Fruit fly (Drosophila melanogaster) whole organism, embryonic: Measurements from ENCODE around the gene ab.

Experiments used
- Atf6 ChIP-seq: fragments of 200-800 bp; sonication (Bioruptor generic); IDR thresholded peaks from 2 replicates; pipeline ENCODE4 v1.3.6; 2022; ENCODE audit warnings: missing biosample characterization, missing genetic modification characterization
- B-H1 ChIP-seq: fragments of 200-800 bp; sonication (Bioruptor generic); IDR thresholded peaks from 3 replicates; pipeline ENCODE4 v1.3.6; 2022; ENCODE audit warnings: missing biosample characterization, missing genetic modification characterization
- B-H2 ChIP-seq: fragments of 200-800 bp; sonication (Bioruptor generic); optimal IDR thresholded peaks from 2 replicates; lab custom pipeline; 2018; ENCODE audit warnings: missing biosample characterization, mild to moderate bottlenecking, missing genetic modification characterization
- Bgb ChIP-seq: fragments of 200-800 bp; sonication (Bioruptor generic); IDR thresholded peaks from 2 replicates; pipeline ENCODE4 v1.3.6; 2022; ENCODE audit warnings: missing biosample characterization, missing genetic modification characterization; ENCODE audit not compliant: partially characterized antibody
- Bteb2 ChIP-seq: fragments of 200-800 bp; sonication (Bioruptor generic); optimal IDR thresholded peaks from 2 replicates; lab custom pipeline; 2016; ENCODE audit warnings: missing biosample characterization, missing genetic modification characterization
- CG10267 ChIP-seq: fragments of 200-800 bp; sonication (Bioruptor generic); optimal IDR thresholded peaks from 2 replicates; lab custom pipeline; 2018; ENCODE audit warnings: missing biosample characterization, mild to moderate bottlenecking, missing genetic modification characterization, moderate library complexity
- CG11695 ChIP-seq: fragments of 200-800 bp; sonication (Bioruptor generic); IDR thresholded peaks from 3 replicates; pipeline ENCODE4 v1.3.6; 2022; ENCODE audit warnings: missing biosample characterization, missing genetic modification characterization
- CG13424 ChIP-seq: fragments of 200-800 bp; sonication (Bioruptor generic); optimal IDR thresholded peaks from 2 replicates; lab custom pipeline; 2019; ENCODE audit warnings: missing biosample characterization, mild to moderate bottlenecking, missing genetic modification characterization, moderate library complexity
- CG13624 ChIP-seq: fragments of 200-800 bp; sonication (Bioruptor generic); optimal IDR thresholded peaks from 2 replicates; lab custom pipeline; 2016; ENCODE audit warnings: missing biosample characterization, missing genetic modification characterization
- CG16863 ChIP-seq: fragments of 200-800 bp; sonication (Bioruptor generic); optimal IDR thresholded peaks from 3 replicates; lab custom pipeline; 2016; ENCODE audit warnings: missing biosample characterization, missing genetic modification characterization
- CG17612 ChIP-seq: fragments of 200-800 bp; sonication (Bioruptor generic); IDR thresholded peaks from 2 replicates; pipeline ENCODE4 v1.3.6; 2022; ENCODE audit warnings: missing biosample characterization, missing genetic modification characterization
- CG18476 ChIP-seq: fragments of 200-800 bp; sonication (Bioruptor generic); optimal IDR thresholded peaks from 2 replicates; lab custom pipeline; 2016; ENCODE audit warnings: missing biosample characterization, mild to moderate bottlenecking, missing genetic modification characterization
- CG2199 ChIP-seq: fragments of 200-800 bp; sonication (Bioruptor generic); IDR thresholded peaks from 3 replicates; pipeline ENCODE4 v1.3.6; 2022; ENCODE audit warnings: missing biosample characterization, missing genetic modification characterization
- CG3281 ChIP-seq: fragments of 200-800 bp; sonication (Bioruptor generic); optimal IDR thresholded peaks from 3 replicates; lab custom pipeline; 2017; ENCODE audit warnings: missing biosample characterization, mild to moderate bottlenecking, missing genetic modification characterization
- CG33557 ChIP-seq: fragments of 200-800 bp; sonication (Bioruptor generic); optimal IDR thresholded peaks from 2 replicates; lab custom pipeline; 2019; ENCODE audit warnings: missing biosample characterization, mild to moderate bottlenecking, missing genetic modification characterization, moderate library complexity
- CG4328 ChIP-seq: fragments of 200-800 bp; sonication (Bioruptor generic); optimal IDR thresholded peaks from 3 replicates; lab custom pipeline; 2017; ENCODE audit warnings: missing biosample characterization, missing genetic modification reagents, missing genetic modification characterization
- CG4730 ChIP-seq: fragments of 200-800 bp; sonication (Bioruptor generic); IDR thresholded peaks from 2 replicates; pipeline ENCODE4 v1.3.6; 2022; ENCODE audit warnings: missing biosample characterization, missing genetic modification characterization
- CG6254 ChIP-seq: fragments of 200-800 bp; sonication (Bioruptor generic); optimal IDR thresholded peaks from 3 replicates; lab custom pipeline; 2017; ENCODE audit warnings: mild to moderate bottlenecking, missing biosample characterization, missing genetic modification reagents, missing genetic modification characterization
- CG7963 ChIP-seq: fragments of 200-800 bp; sonication (Bioruptor generic); IDR thresholded peaks from 3 replicates; pipeline ENCODE4 v1.3.6; 2022; ENCODE audit warnings: missing biosample characterization, missing genetic modification characterization; ENCODE audit not compliant: partially characterized antibody
- CG8359 ChIP-seq: fragments of 200-800 bp; sonication (Bioruptor generic); optimal IDR thresholded peaks from 2 replicates; lab custom pipeline; 2017; ENCODE audit warnings: missing biosample characterization, mild to moderate bottlenecking, missing genetic modification characterization, borderline replicate concordance
- CG8944 ChIP-seq: fragments of 200-800 bp; sonication (Bioruptor generic); optimal IDR thresholded peaks from 3 replicates; lab custom pipeline; 2016; ENCODE audit warnings: missing biosample characterization, missing genetic modification characterization
- CG9727 ChIP-seq: fragments of 200-800 bp; sonication (Bioruptor generic); optimal IDR thresholded peaks from 3 replicates; lab custom pipeline; 2017; ENCODE audit warnings: missing biosample characterization, mild to moderate bottlenecking, missing genetic modification characterization
- CG9876 ChIP-seq: fragments of 200-800 bp; sonication (Bioruptor generic); optimal IDR thresholded peaks from 2 replicates; lab custom pipeline; 2016; ENCODE audit warnings: missing biosample characterization, missing genetic modification characterization
- CrebB ChIP-seq: fragments of 200-800 bp; sonication (Bioruptor generic); optimal IDR thresholded peaks from 3 replicates; lab custom pipeline; 2018; ENCODE audit warnings: missing biosample characterization, mild to moderate bottlenecking, missing genetic modification characterization
- D ChIP-seq, 2 experiments: fragments of 200-800 bp in 1 of 2; fragments of >200 bp in 1 of 2; sonication (Bioruptor generic) in 1 of 2; optimal IDR thresholded peaks; 2 replicates in 1 of 2; 3 replicates in 1 of 2; lab custom pipeline; 2017; ENCODE audit warnings: mild to moderate bottlenecking in 1 of 2, missing biosample characterization in 1 of 2, missing genetic modification characterization in 1 of 2, missing genetic modification reagents in 1 of 2
- E2f2 ChIP-seq: fragments of 200-800 bp; sonication (Bioruptor generic); IDR thresholded peaks from 2 replicates; pipeline ENCODE4 v1.3.6; 2022; ENCODE audit warnings: missing biosample characterization, missing genetic modification characterization
- Hr3 ChIP-seq: fragments of 200-800 bp; sonication (Bioruptor generic); optimal IDR thresholded peaks from 3 replicates; lab custom pipeline; 2016; ENCODE audit warnings: missing biosample characterization, missing genetic modification characterization
- MTF-1 ChIP-seq: fragments of 200-800 bp; sonication (Bioruptor generic); optimal IDR thresholded peaks from 2 replicates; lab custom pipeline; 2018; ENCODE audit warnings: missing biosample characterization, mild to moderate bottlenecking, missing genetic modification characterization, borderline replicate concordance
- Nf-YC ChIP-seq: fragments of 200-800 bp; optimal IDR thresholded peaks from 3 replicates; lab custom pipeline; 2019; ENCODE audit warnings: missing biosample characterization, mild to moderate bottlenecking, missing genetic modification characterization, moderate library complexity
- Pdp1 ChIP-seq, 2 experiments: fragments of 200-800 bp; sonication (Bioruptor generic); optimal IDR thresholded peaks; 3 replicates each; lab custom pipeline; 2016; ENCODE audit warnings: missing biosample characterization in 2 of 2, missing genetic modification characterization in 2 of 2, mild to moderate bottlenecking in 1 of 2, moderate library complexity in 1 of 2
- TFAM ChIP-seq: fragments of 200-800 bp; sonication (Bioruptor generic); optimal IDR thresholded peaks from 2 replicates; lab custom pipeline; 2017; ENCODE audit warnings: missing biosample characterization, missing genetic modification characterization, inconsistent platforms
- ab ChIP-seq: fragments of 200-800 bp; sonication (Bioruptor generic); optimal IDR thresholded peaks from 2 replicates; lab custom pipeline; 2016; ENCODE audit warnings: missing biosample characterization, missing genetic modification characterization
- aop ChIP-seq: fragments of 200-800 bp; sonication (Bioruptor generic); IDR thresholded peaks from 2 replicates; pipeline ENCODE4 v1.3.6; 2022; ENCODE audit warnings: missing biosample characterization, missing genetic modification characterization
- bcd ChIP-seq: fragments of 200-800 bp; sonication (Bioruptor generic); optimal IDR thresholded peaks from 2 replicates; lab custom pipeline; 2017; ENCODE audit warnings: missing biosample characterization, mild to moderate bottlenecking, missing genetic modification characterization
- bowl ChIP-seq: fragments of 200-800 bp; sonication (Bioruptor generic); IDR thresholded peaks from 2 replicates; pipeline ENCODE4 v1.3.6; 2022; ENCODE audit warnings: missing biosample characterization, missing genetic modification characterization
- chm ChIP-seq: fragments of 200-800 bp; sonication (Bioruptor generic); IDR thresholded peaks from 2 replicates; pipeline ENCODE4 v1.3.6; 2022; ENCODE audit warnings: missing biosample characterization, missing genetic modification characterization
- cwo ChIP-seq: fragments of 200-800 bp; sonication (Bioruptor generic); optimal IDR thresholded peaks from 3 replicates; lab custom pipeline; 2017; ENCODE audit warnings: missing biosample characterization, missing genetic modification characterization, mild to moderate bottlenecking, moderate library complexity, missing genetic modification reagents
- eve ChIP-seq, 2 experiments: fragments of >200 bp; optimal IDR thresholded peaks; 2 replicates each; lab custom pipeline; 2017; ENCODE audit warnings: missing biosample characterization in 2 of 2, missing genetic modification characterization in 2 of 2
- exex ChIP-seq: fragments of 200-800 bp; sonication (Bioruptor generic); optimal IDR thresholded peaks from 4 replicates; lab custom pipeline; 2018; ENCODE audit warnings: missing biosample characterization, mild to moderate bottlenecking, missing genetic modification characterization, moderate library complexity
- eyg ChIP-seq: fragments of 200-800 bp; sonication (Bioruptor generic); optimal IDR thresholded peaks from 3 replicates; lab custom pipeline; 2016; ENCODE audit warnings: missing biosample characterization, missing genetic modification characterization
- h ChIP-seq: fragments of >200 bp; optimal IDR thresholded peaks from 2 replicates; lab custom pipeline; 2017
- hth ChIP-seq: fragments of >200 bp; optimal IDR thresholded peaks from 2 replicates; lab custom pipeline; 2017; ENCODE audit warnings: inconsistent platforms
- lab ChIP-seq: fragments of 200-800 bp; sonication (Bioruptor generic); optimal IDR thresholded peaks from 3 replicates; lab custom pipeline; 2017; ENCODE audit warnings: missing biosample characterization, missing genetic modification characterization, mild to moderate bottlenecking, moderate library complexity, missing genetic modification reagents
- lilli ChIP-seq: fragments of 200-800 bp; sonication (Bioruptor generic); optimal IDR thresholded peaks from 3 replicates; lab custom pipeline; 2016; ENCODE audit warnings: missing biosample characterization, missing genetic modification characterization
- lola ChIP-seq, 3 experiments: fragments of >200 bp in 2 of 3; fragments of 200-800 bp in 1 of 3; sonication (Bioruptor generic) in 1 of 3; optimal IDR thresholded peaks; 2 replicates each; lab custom pipeline; 2017 to 2019; ENCODE audit warnings: missing biosample characterization in 3 of 3, missing genetic modification characterization in 3 of 3, mild to moderate bottlenecking in 1 of 3, moderate library complexity in 1 of 3
- row ChIP-seq: fragments of 200-800 bp; sonication (Bioruptor generic); IDR thresholded peaks from 3 replicates; pipeline ENCODE4 v1.3.6; 2022; ENCODE audit warnings: missing biosample characterization, missing genetic modification characterization
- sens ChIP-seq: fragments of 200-800 bp; sonication (Bioruptor generic); peaks from one replicate; lab custom pipeline; 2016; ENCODE audit warnings: missing biosample characterization, missing genetic modification characterization
- so ChIP-seq: fragments of 200-800 bp; sonication (Bioruptor generic); IDR thresholded peaks from 3 replicates; pipeline ENCODE4 v1.3.6; 2022; ENCODE audit warnings: missing biosample characterization, missing genetic modification characterization
- sob ChIP-seq: fragments of 200-800 bp; sonication (Bioruptor generic); IDR thresholded peaks from 2 replicates; pipeline ENCODE4 v1.3.6; 2022; ENCODE audit warnings: missing biosample characterization, missing genetic modification characterization
- stc ChIP-seq: fragments of 200-800 bp; sonication (Bioruptor generic); IDR thresholded peaks from 2 replicates; pipeline ENCODE4 v1.3.6; 2022; ENCODE audit warnings: missing biosample characterization, missing genetic modification characterization
- yki ChIP-seq: fragments of >200 bp; optimal IDR thresholded peaks from 3 replicates; lab custom pipeline; 2018

Gene ab

DNA sequence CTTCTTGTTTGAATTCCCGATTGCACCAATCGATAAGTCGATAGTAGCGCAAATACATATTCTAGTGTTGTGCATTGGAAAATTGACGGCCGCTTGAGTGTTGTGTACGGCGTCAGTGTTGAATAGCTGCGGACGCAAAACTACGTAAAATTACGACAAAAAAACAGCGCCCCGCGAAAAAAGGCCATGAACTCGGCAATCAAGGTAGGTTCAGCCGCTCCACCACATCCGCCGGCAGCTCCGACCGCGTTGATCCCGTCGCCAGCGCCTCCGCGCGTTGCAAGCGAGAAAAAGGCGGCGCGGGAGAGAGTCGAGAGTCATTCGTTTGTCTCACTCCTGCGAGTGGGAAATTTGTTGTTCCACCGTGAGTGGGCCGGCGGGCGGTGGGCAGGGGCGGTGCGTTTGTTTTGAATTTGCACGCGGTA, 67.5 kb downstream of the ab start, which contains the start of gene CG33695 (continued):
- TF ChIP-seq CG6254 (no peak), CrebB (tag; lab: Kevin White, UChicago) (no peak), Bteb2 (peak; percentile 79), eyg (peak; percentile 45), CG17612 (no peak), B-H1 (GFP tag; lab: Robert Waterston, UW) (no peak), CG4328 (GFP tag; lab: Kevin White, UChicago) (no peak), CG9876 (GFP tag; lab: Kevin White, UChicago) (peak; percentile 42), Nf-YC (tag; lab: Kevin White, UChicago) (peak; percentile 44), chm (peak; percentile 65; the same call in 1 of the 2 replicates), Bgb (GFP tag; lab: Robert Waterston, UW) (peak; percentile 74), CG10267 (tag; lab: Kevin White, UChicago) (peak; percentile 99), CG13424 (peak; percentile 11), lab (no peak), B-H2 (peak; percentile 77), CG2199 (GFP tag; lab: Robert Waterston, UW) (no peak), eve (GFP tag; optimal IDR thresholded peaks at IDR 0.05; lab: Kevin White, UChicago) (no peak), CG33557 (GFP tag; lab: Kevin White, UChicago) (peak; percentile 47), lilli (GFP tag; lab: Kevin White, UChicago) (peak; percentile 82), aop (GFP tag; lab: Robert Waterston, UW) (no peak), CG18476 (GFP tag; lab: Kevin White, UChicago) (peak; percentile 41), CG11695 (no peak), Atf6 (GFP tag; lab: Robert Waterston, UW) (peak; percentile 62), CG13624 (GFP tag; lab: Kevin White, UChicago) (peak; percentile 87), lola (GFP tag; optimal IDR thresholded peaks at IDR 0.05; lab: Kevin White, UChicago) (no peak), E2f2 (GFP tag; lab: Robert Waterston, UW) (peak; percentile 89), D (optimal IDR thresholded peaks at IDR 0.05; lab: Kevin White, UChicago) (no peak), D (GFP tag; optimal IDR thresholded peaks at IDR 0.05; lab: Kevin White, UChicago) (no peak), sob (GFP tag; lab: Robert Waterston, UW) (peak; percentile 86), CG8944 (GFP tag; lab: Kevin White, UChicago) (peak; percentile 62), CG3281 (peak; percentile 50), bcd (GFP tag; lab: Kevin White, UChicago) (peak; percentile 58), CG8359 (GFP tag; lab: Kevin White, UChicago) (no peak), Pdp1 (GFP tag; optimal IDR thresholded peaks at IDR 0.05; lab: Kevin White, UChicago) (peak; percentile 59 to 77), MTF-1 (GFP tag; lab: Kevin White, UChicago) (no peak), Hr3 (GFP tag; lab: Kevin White, UChicago) (peak; percentile 39), sens (GFP tag; lab: Kevin White, UChicago) (peak; percentile 93), row (GFP tag; lab: Robert Waterston, UW) (peak; percentile 22; the same call in 1 of the 3 replicates), exex (tag; lab: Kevin White, UChicago) (no peak), TFAM (GFP tag; lab: Kevin White, UChicago) (no peak), h (lab: Kevin White, UChicago) (no peak), ab (GFP tag; lab: Kevin White, UChicago) (no peak), so (GFP tag; lab: Robert Waterston, UW) (0 out of 3 replicates have a peak, but pooled peaks have one; percentile 12), CG16863 (GFP tag; lab: Kevin White, UChicago) (peak; percentile 58), bowl (GFP tag; lab: Robert Waterston, UW) (no peak; the same call in 1 of the 2 replicates), stc (GFP tag; lab: Robert Waterston, UW) (0 out of 2 replicates have a peak, but pooled peaks have one; percentile 40), CG9727 (GFP tag; lab: Kevin White, UChicago) (no peak), yki (lab: Kevin White, UChicago) (no peak), CG7963 (GFP tag; lab: Robert Waterston, UW) (peak; percentile 65), cwo (no peak), CG4730 (GFP tag; lab: Robert Waterston, UW) (peak; percentile 15; the same call in 1 of the 2 replicates), hth (no peak)
